Worm (Caenorhabditis elegans): ENCODE measurements around the gene T13C5.3.
A peak's percentile ranks its signal among the peaks of the same experiment; 100 is the strongest.

The T13C5.3 gene

DNA sequence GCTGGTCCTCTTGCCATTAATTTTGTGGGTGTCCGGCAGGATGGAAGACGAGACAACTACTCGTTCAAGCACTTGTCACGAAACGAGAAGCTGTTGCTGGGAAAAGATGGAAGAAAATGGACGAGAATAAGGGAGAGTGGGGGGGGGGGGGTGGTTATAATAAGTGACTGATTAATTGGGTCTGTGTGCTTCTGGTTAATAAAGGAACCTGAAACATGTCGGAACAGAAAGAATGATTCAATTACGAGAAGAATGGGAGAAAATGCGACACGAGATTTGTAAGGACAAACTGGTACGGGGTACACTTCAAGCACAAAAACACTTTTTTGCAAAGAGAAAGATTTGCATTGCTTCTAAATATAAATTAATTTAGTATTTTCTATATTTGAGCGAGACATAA lies 22.9 kb upstream of the T13C5.3 start:
- TF ChIP-seq cnd-1 (tag; optimal IDR thresholded peaks at IDR 0.05), result no peak
- no peak for TF ChIP-seq unc-120 (tag; optimal IDR thresholded peaks at IDR 0.05; ENCODE audit: poor library complexity, severe bottlenecking)
- no peak for TF ChIP-seq drap-1 (GFP tag; optimal IDR thresholded peaks at IDR 0.05)
- no peak for TF ChIP-seq lin-13 (tag; optimal IDR thresholded peaks at IDR 0.05)
- no peak for TF ChIP-seq ztf-11 (tag; optimal IDR thresholded peaks at IDR 0.05)
- TF ChIP-seq ces-1 (GFP tag; optimal IDR thresholded peaks at IDR 0.05), result peak; percentile 85

DNA sequence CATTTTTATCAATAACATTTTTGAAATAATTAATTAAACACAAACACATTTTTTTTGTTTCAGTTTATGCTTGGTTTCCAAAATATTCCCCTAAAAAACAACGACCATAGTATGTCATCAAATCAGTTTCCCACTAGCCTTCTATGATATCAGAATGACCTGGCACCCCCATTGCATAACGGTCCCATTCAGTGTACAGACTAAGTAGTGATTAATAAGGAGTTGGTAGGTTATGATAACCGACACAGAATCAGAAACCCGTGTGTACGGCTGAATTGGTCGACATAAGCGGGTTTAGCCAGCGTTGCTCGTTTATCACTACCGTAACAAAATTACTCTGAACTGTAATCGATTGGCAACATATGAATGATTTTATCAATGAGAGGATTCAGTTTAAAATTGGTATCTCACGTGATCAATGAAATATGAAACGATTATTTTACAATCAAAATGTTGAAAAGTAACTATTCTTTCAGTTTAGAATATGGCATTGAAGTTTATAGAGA lies 20.9 kb upstream of the T13C5.3 start:
- TF ChIP-seq mep-1 (tag; optimal IDR thresholded peaks at IDR 0.05) (no peak), lin-13 (tag; optimal IDR thresholded peaks at IDR 0.05) (no peak), ces-1 (GFP tag; optimal IDR thresholded peaks at IDR 0.05) (no peak), lsy-2 (tag; optimal IDR thresholded peaks at IDR 0.05) (no peak)

DNA sequence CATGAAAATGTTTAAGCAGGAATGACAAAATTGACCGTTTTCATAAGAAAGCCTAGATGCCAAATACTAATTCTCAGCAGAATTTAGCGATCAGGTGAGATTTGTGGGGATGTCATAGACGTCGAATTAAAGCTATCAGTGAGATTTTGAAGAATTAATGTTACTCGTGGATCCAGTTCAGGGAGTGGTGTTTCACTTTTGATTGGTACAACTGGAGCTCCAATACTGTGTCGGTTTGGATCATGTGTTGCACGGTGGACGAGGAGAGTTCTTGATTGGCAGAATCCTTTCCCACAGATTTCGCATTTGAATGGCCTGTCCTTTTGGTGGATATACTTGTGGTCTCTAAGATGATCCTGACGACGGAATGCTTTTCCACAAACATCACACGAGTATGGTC lies 18.8 kb upstream of the T13C5.3 start:
- TF ChIP-seq mls-2 (tag; optimal IDR thresholded peaks at IDR 0.05) (no peak), unc-39 (tag; optimal IDR thresholded peaks at IDR 0.05) (no peak), ztf-11 (tag; optimal IDR thresholded peaks at IDR 0.05) (no peak), ceh-43 (GFP tag; optimal IDR thresholded peaks at IDR 0.05) (no peak), nhr-28 (tag; optimal IDR thresholded peaks at IDR 0.05) (no peak), lin-13 (tag; optimal IDR thresholded peaks at IDR 0.05) (no peak), pha-4 (tag; optimal IDR thresholded peaks at IDR 0.05) (no peak), mep-1 (tag; optimal IDR thresholded peaks at IDR 0.05) (no peak), sptf-1 (tag; optimal IDR thresholded peaks at IDR 0.05) (no peak), ceh-83 (GFP tag; optimal IDR thresholded peaks at IDR 0.05) (no peak), lin-32 (GFP tag; optimal IDR thresholded peaks at IDR 0.05) (no peak), snpc-4 (tag; optimal IDR thresholded peaks at IDR 0.05) (no peak), nhr-2 (tag; optimal IDR thresholded peaks at IDR 0.05) (no peak), cnd-1 (tag; optimal IDR thresholded peaks at IDR 0.05) (no peak), zip-8 (tag; optimal IDR thresholded peaks at IDR 0.05) (no peak), nhr-12 (tag; optimal IDR thresholded peaks at IDR 0.05) (no peak)

DNA sequence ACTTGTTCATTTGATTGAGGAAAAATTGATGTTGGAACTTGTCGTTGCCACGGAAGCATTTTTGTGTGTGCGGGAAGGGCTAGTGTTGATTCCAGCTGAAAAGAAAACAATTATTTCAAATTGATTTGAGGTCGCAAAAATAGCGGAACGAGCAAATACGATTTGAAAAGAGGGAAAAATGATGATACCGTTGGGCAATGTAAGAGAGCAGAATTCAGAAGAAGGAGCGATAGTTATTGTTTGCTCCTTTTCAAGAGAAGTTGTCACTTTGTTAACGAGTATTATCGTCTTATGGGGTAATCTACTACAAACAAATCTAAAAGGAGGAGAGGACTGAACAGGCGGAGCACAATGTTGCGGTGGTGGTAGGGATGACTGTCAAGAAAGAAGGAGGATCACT lies 17.9 kb upstream of the T13C5.3 start, which contains the start of gene odd-2:
Gene odd-2, minus strand, starts transcription at position 101 of the 400 bp plus-strand sequence.
- no peak for TF ChIP-seq lsy-2 (tag; optimal IDR thresholded peaks at IDR 0.05)
- TF ChIP-seq lin-32 (GFP tag; optimal IDR thresholded peaks at IDR 0.05), result no peak
- no peak for TF ChIP-seq elt-1 (tag; optimal IDR thresholded peaks at IDR 0.05; ENCODE audit: borderline replicate concordance, insufficient read depth)
- TF ChIP-seq hlh-1 (tag; optimal IDR thresholded peaks at IDR 0.05), result no peak
- TF ChIP-seq ces-1 (GFP tag; optimal IDR thresholded peaks at IDR 0.05), result no peak
- no peak for TF ChIP-seq zip-8 (tag; optimal IDR thresholded peaks at IDR 0.05)
- TF ChIP-seq tbx-8 (GFP tag; optimal IDR thresholded peaks at IDR 0.05), result no peak
- TF ChIP-seq mep-1 (tag; optimal IDR thresholded peaks at IDR 0.05), result no peak

DNA sequence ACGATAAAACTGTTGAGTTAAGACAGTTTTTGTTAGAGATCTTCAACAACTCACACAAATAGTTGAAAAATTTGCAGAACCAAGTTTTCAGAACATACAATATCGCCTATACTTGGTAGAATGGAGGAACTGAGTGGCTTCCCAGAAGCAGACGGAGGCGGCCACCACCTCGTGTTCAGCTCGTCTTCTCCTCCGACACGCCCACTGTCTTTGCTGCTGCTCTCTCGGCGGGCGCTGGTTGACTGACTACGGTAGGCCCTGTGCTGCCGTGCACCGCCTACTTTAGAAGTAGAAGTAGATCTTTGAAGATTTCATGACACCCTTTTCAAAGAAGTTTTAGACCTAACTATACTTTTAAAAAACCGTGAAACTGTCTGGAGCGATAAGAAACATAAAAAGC lies 16.3 kb upstream of the T13C5.3 start:
- TF ChIP-seq M03D4.4 (tag; optimal IDR thresholded peaks at IDR 0.05) (no peak), ham-2 (GFP tag; optimal IDR thresholded peaks at IDR 0.05) (no peak), unc-62 (GFP tag; optimal IDR thresholded peaks at IDR 0.05) (no peak), unc-120 (tag; optimal IDR thresholded peaks at IDR 0.05; ENCODE audit: poor library complexity, severe bottlenecking) (no peak), lin-32 (GFP tag; optimal IDR thresholded peaks at IDR 0.05) (no peak), mep-1 (tag; optimal IDR thresholded peaks at IDR 0.05) (no peak), ztf-11 (tag; optimal IDR thresholded peaks at IDR 0.05) (no peak), drap-1 (GFP tag; optimal IDR thresholded peaks at IDR 0.05) (no peak), mab-5 (tag; optimal IDR thresholded peaks at IDR 0.05) (no peak), nhr-2 (tag; optimal IDR thresholded peaks at IDR 0.05) (no peak), ceh-83 (GFP tag; optimal IDR thresholded peaks at IDR 0.05) (no peak), nhr-12 (tag; optimal IDR thresholded peaks at IDR 0.05) (no peak), nhr-237 (tag; optimal IDR thresholded peaks at IDR 0.05) (no peak), nhr-28 (tag; optimal IDR thresholded peaks at IDR 0.05) (no peak)

DNA sequence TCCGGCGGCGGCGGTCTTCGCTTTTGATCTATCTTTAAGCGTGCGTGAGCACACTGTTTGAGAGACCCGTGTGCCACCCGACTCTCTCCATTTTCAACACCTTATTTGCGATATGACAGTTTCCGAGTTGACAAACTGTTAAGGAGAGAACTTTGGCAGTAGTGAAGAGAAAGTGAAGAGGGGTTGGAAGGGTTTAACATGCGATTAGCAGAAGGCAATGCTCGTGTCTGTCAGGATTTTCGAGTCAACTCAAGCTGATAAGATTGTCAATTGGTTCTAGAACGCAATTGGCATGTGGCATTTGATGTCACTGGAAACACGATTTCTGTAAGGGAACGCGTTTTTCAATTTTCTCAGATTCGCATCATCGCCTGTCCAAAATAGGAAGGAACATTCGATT lies 10.9 kb upstream of the T13C5.3 start:
- TF ChIP-seq nhr-2 (tag; optimal IDR thresholded peaks at IDR 0.05) (no peak), nhr-76 (tag; optimal IDR thresholded peaks at IDR 0.05) (no peak), zip-8 (tag; optimal IDR thresholded peaks at IDR 0.05) (no peak), lsy-2 (tag; optimal IDR thresholded peaks at IDR 0.05) (no peak), hlh-1 (tag; optimal IDR thresholded peaks at IDR 0.05) (no peak), nhr-12 (tag; optimal IDR thresholded peaks at IDR 0.05) (no peak), nhr-28 (tag; optimal IDR thresholded peaks at IDR 0.05) (no peak), cnd-1 (tag; optimal IDR thresholded peaks at IDR 0.05) (no peak), lin-32 (GFP tag; optimal IDR thresholded peaks at IDR 0.05) (no peak), flh-1 (GFP tag; optimal IDR thresholded peaks at IDR 0.05) (no peak)
